Worm (Caenorhabditis elegans): Measurements from ENCODE around the gene ZK185.5.

ce11 chrIV:4526724-4527123 lies 19.0 kb downstream of the ZK185.5 start:
- no peak for TF ChIP-seq him-1 (tag; optimal IDR thresholded peaks at IDR 0.05)
- no peak for TF ChIP-seq dao-5 (tag; optimal IDR thresholded peaks at IDR 0.05)
- TF ChIP-seq W03F9.2 (tag; optimal IDR thresholded peaks at IDR 0.05), result no peak
